Worm (Caenorhabditis elegans): ENCODE data around the gene fipr-4.
A peak's percentile ranks its signal among the peaks of the same experiment; 100 is the strongest.

Gene fipr-4

DNA sequence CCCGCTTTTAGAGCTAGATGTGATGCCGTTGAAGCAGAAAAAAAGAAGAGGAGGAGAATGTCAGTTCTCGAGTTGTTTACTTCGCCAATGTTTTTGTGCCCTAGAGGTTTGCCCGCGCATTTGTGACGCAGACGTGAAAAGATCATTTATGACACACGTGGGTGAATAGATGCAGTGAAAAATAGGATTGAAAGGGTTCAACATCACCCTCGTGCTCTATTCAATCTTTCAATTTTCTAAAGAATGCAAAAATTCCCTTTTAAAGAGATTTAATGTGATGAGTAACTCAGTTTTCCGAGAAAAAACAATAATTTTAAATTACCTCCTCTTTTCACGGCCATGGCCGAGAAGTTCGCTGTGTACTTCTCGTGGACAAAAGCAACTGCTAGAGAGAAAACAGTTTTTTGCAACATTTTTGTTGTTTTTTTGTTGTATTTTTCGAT, 18.2 kb upstream of the fipr-4 start (continued):
- TF ChIP-seq attf-5 (GFP tag; optimal IDR thresholded peaks at IDR 0.05) (peak; percentile 34), hlh-12 (tag; optimal IDR thresholded peaks at IDR 0.05) (no peak), ceh-40 (GFP tag; IDR thresholded peaks at IDR 0.05) (no peak), dpff-1 (tag; optimal IDR thresholded peaks at IDR 0.05) (no peak), akir-1 (GFP tag; optimal IDR thresholded peaks at IDR 0.05) (no peak), cebp-2 (GFP tag; IDR thresholded peaks at IDR 0.05) (no peak), lir-1 (GFP tag; conservative IDR thresholded peaks at IDR 0.05) (no peak), hrde-1 (tag; optimal IDR thresholded peaks at IDR 0.05; ENCODE audit: borderline replicate concordance) (no peak), attf-6 (GFP tag; IDR thresholded peaks at IDR 0.05) (no peak), lsy-27 (tag; optimal IDR thresholded peaks at IDR 0.05; ENCODE audit: borderline replicate concordance, insufficient read depth) (no peak), F22D6.2 (tag; optimal IDR thresholded peaks at IDR 0.05) (no peak), ZK185.1 (tag; optimal IDR thresholded peaks at IDR 0.05; ENCODE audit: poor library complexity, severe bottlenecking) (no peak), snpc-1.3 (tag; optimal IDR thresholded peaks at IDR 0.05; ENCODE audit: insufficient read depth) (no peak), cebp-1 (GFP tag; IDR thresholded peaks at IDR 0.05) (no peak), cebp-1 (tag; optimal IDR thresholded peaks at IDR 0.05) (peak; percentile 28), ccch-3 (GFP tag; optimal IDR thresholded peaks at IDR 0.05) (no peak), mcd-1 (GFP tag; IDR thresholded peaks at IDR 0.05) (no peak; the same call in 1 of the 2 replicates), nfya-1 (tag; optimal IDR thresholded peaks at IDR 0.05; ENCODE audit: borderline replicate concordance, insufficient read depth) (no peak), let-526 (GFP tag; IDR thresholded peaks at IDR 0.05) (no peak), K11D2.4 (GFP tag; IDR thresholded peaks at IDR 0.05) (0 out of 2 replicates have a peak, but pooled peaks have one; percentile 52), rpc-1 (optimal IDR thresholded peaks at IDR 0.05) (no peak), rpc-1 (tag; optimal IDR thresholded peaks at IDR 0.05) (no peak), sdz-38 (tag; optimal IDR thresholded peaks at IDR 0.05) (no peak), B0019.2 (GFP tag; conservative IDR thresholded peaks at IDR 0.05) (no peak), hlh-26 (GFP tag; conservative IDR thresholded peaks at IDR 0.05) (no peak), lsl-1 (GFP tag; optimal IDR thresholded peaks at IDR 0.05) (peak; percentile 5), madf-8 (GFP tag; conservative IDR thresholded peaks at IDR 0.05) (0 out of 2 replicates have a peak, but pooled peaks have one; percentile 23), lag-1 (GFP tag; IDR thresholded peaks at IDR 0.05) (no peak), F49E8.2 (tag; optimal IDR thresholded peaks at IDR 0.05; ENCODE audit: insufficient read depth) (no peak), K12H6.12 (tag; optimal IDR thresholded peaks at IDR 0.05) (peak; percentile 74), ztf-6 (GFP tag; IDR thresholded peaks at IDR 0.05) (no peak), dox-1 (GFP tag; IDR thresholded peaks at IDR 0.05) (peak; percentile 16; the same call in 1 of the 2 replicates), pha-4 (tag; optimal IDR thresholded peaks at IDR 0.05) (no peak), rcor-1 (GFP tag; IDR thresholded peaks at IDR 0.05) (no peak), ceh-27 (GFP tag; optimal IDR thresholded peaks at IDR 0.05) (no peak), gei-17 (GFP tag; optimal IDR thresholded peaks at IDR 0.05) (no peak), snpc-3.4 (tag; optimal IDR thresholded peaks at IDR 0.05) (no peak), xnd-1 (tag; optimal IDR thresholded peaks at IDR 0.05) (peak; percentile 1), atf-7 (tag; optimal IDR thresholded peaks at IDR 0.05) (no peak), F55B11.4 (tag; optimal IDR thresholded peaks at IDR 0.05; ENCODE audit: borderline replicate concordance, insufficient read depth) (no peak), lin-54 (GFP tag; optimal IDR thresholded peaks at IDR 0.05) (peak; percentile 59), nfyb-1 (GFP tag; IDR thresholded peaks at IDR 0.05) (no peak), F37B4.10 (GFP tag; IDR thresholded peaks at IDR 0.05) (no peak), zim-3 (tag; optimal IDR thresholded peaks at IDR 0.05) (no peak), him-1 (tag; optimal IDR thresholded peaks at IDR 0.05) (no peak), hmg-1.2 (GFP tag; IDR thresholded peaks at IDR 0.05) (peak; percentile 24; the same call in 1 of the 2 replicates), F57C9.4 (tag; optimal IDR thresholded peaks at IDR 0.05) (no peak), egl-44 (GFP tag; IDR thresholded peaks at IDR 0.05) (no peak), mxl-1 (tag; optimal IDR thresholded peaks at IDR 0.05) (no peak)

All from whole organism, young adult.